Fruit fly (Drosophila melanogaster): ENCODE data around the gene CG15385.
A peak's percentile ranks its signal among the peaks of the same experiment; 100 is the strongest.

The CG15385 gene

DNA sequence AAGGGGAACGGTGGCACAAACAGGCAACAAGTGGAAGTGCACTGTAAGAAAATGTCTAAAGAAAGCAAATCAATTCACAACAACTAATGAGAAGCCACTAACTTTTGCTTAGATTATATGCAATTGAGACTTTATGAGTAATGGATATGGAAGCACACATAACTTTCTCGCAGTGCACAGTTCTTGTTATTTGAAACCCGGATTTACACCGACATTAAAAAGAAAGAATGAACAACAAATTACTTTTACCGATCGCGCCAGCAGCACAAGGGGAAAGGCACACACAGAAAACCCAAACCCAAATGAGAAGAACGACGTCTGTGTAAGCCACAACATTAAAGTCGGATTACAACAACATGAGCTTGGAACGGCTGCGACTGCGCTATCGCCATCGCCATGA lies 23.3 kb downstream of the CG15385 start (continued):
- TF ChIP-seq CG2678 (tag; optimal IDR thresholded peaks at IDR 0.05) (peak; percentile 65), al (GFP tag; IDR thresholded peaks at IDR 0.05) (no peak), HmgD (GFP tag; optimal IDR thresholded peaks at IDR 0.05) (no peak), salm (tag; optimal IDR thresholded peaks at IDR 0.05) (no peak), tll (GFP tag; optimal IDR thresholded peaks at IDR 0.05) (no peak), Lpt (GFP tag; optimal IDR thresholded peaks at IDR 0.05) (no peak), so (GFP tag; IDR thresholded peaks at IDR 0.05) (no peak), Sox100B (GFP tag; optimal IDR thresholded peaks at IDR 0.05) (peak; percentile 53), CG7839 (tag; optimal IDR thresholded peaks at IDR 0.05) (peak; percentile 71), CG12219 (GFP tag; optimal IDR thresholded peaks at IDR 0.05) (peak; percentile 44), ind (GFP tag; optimal IDR thresholded peaks at IDR 0.05) (peak; percentile 40), CG15269 (tag; optimal IDR thresholded peaks at IDR 0.05) (no peak), CG12942 (GFP tag; optimal IDR thresholded peaks at IDR 0.05) (peak; percentile 29), Oaz (GFP tag; IDR thresholded peaks at IDR 0.05) (no peak), Meics (GFP tag; optimal IDR thresholded peaks at IDR 0.05) (no peak), Ada2b (GFP tag; IDR thresholded peaks at IDR 0.05) (peak; percentile 14; the same call in 1 of the 2 replicates), ERR (GFP tag; optimal IDR thresholded peaks at IDR 0.05) (no peak), BEAF-32 (GFP tag; optimal IDR thresholded peaks at IDR 0.05) (no peak), rib (GFP tag; IDR thresholded peaks at IDR 0.05) (no peak), run (tag; optimal IDR thresholded peaks at IDR 0.05) (no peak), abd-A (tag; optimal IDR thresholded peaks at IDR 0.05) (no peak), CG11695 (GFP tag; IDR thresholded peaks at IDR 0.05) (0 out of 3 replicates have a peak, but pooled peaks have one; percentile 45), sqz (GFP tag; optimal IDR thresholded peaks at IDR 0.05) (peak; percentile 37), B-H2 (GFP tag; optimal IDR thresholded peaks at IDR 0.05) (no peak), sisA (GFP tag; IDR thresholded peaks at IDR 0.05) (peak; percentile 79), PHDP (tag; optimal IDR thresholded peaks at IDR 0.05) (peak; percentile 36), grau (tag; optimal IDR thresholded peaks at IDR 0.05) (peak; percentile 53), CG31224 (GFP tag; IDR thresholded peaks at IDR 0.05) (no peak), odd (GFP tag; optimal IDR thresholded peaks at IDR 0.05) (peak; percentile 37), CG10959 (GFP tag; IDR thresholded peaks at IDR 0.05) (peak; percentile 87), CG6689 (GFP tag; IDR thresholded peaks at IDR 0.05) (peak; percentile 78), scrt (GFP tag; optimal IDR thresholded peaks at IDR 0.05) (peak; percentile 23), CG5953 (GFP tag; IDR thresholded peaks at IDR 0.05) (no peak), CG3995 (GFP tag; optimal IDR thresholded peaks at IDR 0.05) (no peak), CG12744 (GFP tag; optimal IDR thresholded peaks at IDR 0.05) (no peak), inv (GFP tag; IDR thresholded peaks at IDR 0.05; ENCODE audit: partially characterized antibody) (no peak), Hmx (GFP tag; optimal IDR thresholded peaks at IDR 0.05) (no peak), ac (GFP tag; optimal IDR thresholded peaks at IDR 0.05) (peak; percentile 51), Lim3 (GFP tag; IDR thresholded peaks at IDR 0.05) (no peak), Atf-2 (GFP tag; optimal IDR thresholded peaks at IDR 0.05) (peak; percentile 70), CG18619 (GFP tag; optimal IDR thresholded peaks at IDR 0.05) (peak; percentile 47), CG30431 (GFP tag; optimal IDR thresholded peaks at IDR 0.05) (peak; percentile 82), CG10543 (GFP tag; optimal IDR thresholded peaks at IDR 0.05) (no peak), CG11398 (GFP tag; optimal IDR thresholded peaks at IDR 0.05) (peak; percentile 47), sc (optimal IDR thresholded peaks at IDR 0.05) (no peak), sc (GFP tag; optimal IDR thresholded peaks at IDR 0.05) (peak; percentile 72), Mrtf (GFP tag; IDR thresholded peaks at IDR 0.05) (no peak), fru (optimal IDR thresholded peaks at IDR 0.05) (no peak), CG13894 (tag; optimal IDR thresholded peaks at IDR 0.05) (no peak), pum (GFP tag; optimal IDR thresholded peaks at IDR 0.05) (peak; percentile 58), Nf-YC (tag; optimal IDR thresholded peaks at IDR 0.05) (no peak), Hr3 (GFP tag; optimal IDR thresholded peaks at IDR 0.05) (peak; percentile 56)
